Worm (Caenorhabditis elegans): ENCODE results near the gene hmp-1.

hmp-1 gene

DNA sequence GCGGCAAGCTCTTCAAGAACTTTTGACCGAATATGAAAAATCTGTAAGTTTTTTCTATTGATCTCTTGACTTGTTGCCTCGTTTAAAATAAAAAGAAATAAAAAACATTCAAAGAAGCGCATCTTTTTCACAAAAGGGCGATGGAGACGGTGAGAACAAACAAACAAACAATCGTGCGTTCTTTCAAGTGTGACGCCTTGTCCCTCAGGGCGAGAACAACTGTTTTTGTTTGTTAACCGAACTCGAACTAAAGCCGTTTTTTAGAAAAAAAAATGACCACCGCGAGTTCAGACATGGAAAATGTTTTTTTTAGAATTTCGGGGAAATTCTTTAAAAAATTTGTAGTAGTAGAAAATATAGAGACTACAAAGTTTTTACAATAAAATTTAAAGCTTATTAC lies 1.3 kb downstream of the hmp-1 start:
- TF ChIP-seq egl-27 (tag; optimal IDR thresholded peaks at IDR 0.05) (no peak), ets-5 (GFP tag; IDR thresholded peaks at IDR 0.05) (no peak)

DNA sequence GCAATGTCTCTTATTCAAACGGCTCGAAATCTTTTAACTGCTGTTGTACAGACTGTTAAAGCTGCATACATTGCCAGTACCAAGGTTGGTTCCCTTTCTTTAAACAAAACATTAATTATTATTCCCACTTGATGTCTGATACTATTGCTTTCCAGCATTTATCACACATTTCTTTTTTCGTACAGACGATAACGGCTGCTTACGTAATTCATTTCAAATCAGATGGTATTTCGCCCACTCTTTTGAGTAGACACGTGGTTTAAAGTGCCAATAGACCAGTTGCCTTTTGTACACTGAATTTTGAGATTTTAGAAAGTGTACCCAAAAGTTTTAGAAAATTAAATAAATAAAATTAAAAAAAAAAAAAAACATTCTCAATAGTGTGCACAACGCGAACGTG lies 3.7 kb downstream of the hmp-1 start:
- TF ChIP-seq nhr-20 (tag; optimal IDR thresholded peaks at IDR 0.05) (peak; percentile 17), vab-15 (tag; optimal IDR thresholded peaks at IDR 0.05) (no peak), elt-2 (tag; optimal IDR thresholded peaks at IDR 0.05) (peak; percentile 72), C16A3.4 (tag; optimal IDR thresholded peaks at IDR 0.05) (no peak), lin-35 (GFP tag; optimal IDR thresholded peaks at IDR 0.05) (peak in 1 of 2 experiments; percentile 53), tlp-1 (tag; optimal IDR thresholded peaks at IDR 0.05) (no peak), C04F5.9 (tag; optimal IDR thresholded peaks at IDR 0.05) (no peak), jun-1 (tag; optimal IDR thresholded peaks at IDR 0.05) (no peak), alr-1 (tag; optimal IDR thresholded peaks at IDR 0.05; ENCODE audit: borderline replicate concordance) (no peak), skn-1 (tag; optimal IDR thresholded peaks at IDR 0.05) (no peak)

DNA sequence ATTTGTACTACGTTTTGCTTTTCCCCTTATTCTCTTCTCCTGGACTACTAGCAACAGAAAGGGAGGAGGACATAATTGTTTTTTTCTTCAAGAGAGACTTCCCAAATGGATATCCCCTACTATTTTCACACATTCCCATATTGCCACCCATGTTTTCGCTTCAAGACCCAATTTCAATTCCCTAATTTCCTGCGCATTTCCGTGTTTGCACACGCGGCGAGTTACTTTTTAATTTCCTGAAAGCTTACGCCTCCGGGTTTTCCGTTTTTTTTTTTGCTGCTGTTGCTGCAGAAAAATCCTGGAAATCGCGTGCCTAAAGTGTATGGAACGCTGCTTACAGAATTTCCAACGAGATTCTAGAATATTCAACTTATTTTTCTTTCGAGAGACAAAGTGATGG lies 6.6 kb downstream of the hmp-1 start:
- peak; percentile 24 for TF ChIP-seq lin-14 (GFP tag; optimal IDR thresholded peaks at IDR 0.05)
- TF ChIP-seq fkh-8 (tag; optimal IDR thresholded peaks at IDR 0.05): peak; percentile 60
- no peak for TF ChIP-seq unc-98 (GFP tag; IDR thresholded peaks at IDR 0.05)
- TF ChIP-seq efl-1 (optimal IDR thresholded peaks at IDR 0.05): no peak
- peak in 1 of 2 experiments; percentile 83 for TF ChIP-seq efl-1 (GFP tag; optimal IDR thresholded peaks at IDR 0.05 in 1 of 2)
- peak; percentile 34 for TF ChIP-seq nhr-47 (tag; optimal IDR thresholded peaks at IDR 0.05)
- no peak for TF ChIP-seq pag-3 (tag; optimal IDR thresholded peaks at IDR 0.05; ENCODE audit: borderline replicate concordance, insufficient read depth)

DNA sequence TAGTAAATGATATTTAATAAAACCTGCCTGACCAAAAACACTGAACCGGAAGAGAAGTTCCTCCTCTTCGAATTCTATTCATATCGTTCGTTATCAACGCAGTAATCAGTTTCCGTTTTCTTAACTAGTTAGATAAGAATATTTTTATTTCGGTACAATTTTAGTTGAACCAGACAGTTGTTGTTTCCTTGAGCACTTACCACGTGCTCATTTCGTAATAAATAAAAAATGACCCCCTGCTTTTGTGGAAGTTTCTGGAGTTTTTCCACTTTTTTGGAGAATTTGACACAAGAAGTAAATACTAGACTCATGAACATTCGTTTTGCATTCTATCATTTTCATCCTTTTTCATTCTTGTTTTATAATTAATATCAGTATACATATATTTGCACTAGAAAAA lies 8.1 kb downstream of the hmp-1 start:
- TF ChIP-seq skn-1 (tag; optimal IDR thresholded peaks at IDR 0.05): peak; percentile 30
- peak in 1 of 2 experiments; percentile 5 for TF ChIP-seq lin-35 (GFP tag; optimal IDR thresholded peaks at IDR 0.05)
- peak; percentile 23 for TF ChIP-seq unc-86 (tag; optimal IDR thresholded peaks at IDR 0.05)
- TF ChIP-seq lsy-2 (tag; optimal IDR thresholded peaks at IDR 0.05): no peak
- peak; percentile 40 for TF ChIP-seq lin-14 (GFP tag; optimal IDR thresholded peaks at IDR 0.05)
- TF ChIP-seq snu-23 (GFP tag; optimal IDR thresholded peaks at IDR 0.05): no peak
- peak; percentile 28 for TF ChIP-seq nhr-71 (tag; optimal IDR thresholded peaks at IDR 0.05)

DNA sequence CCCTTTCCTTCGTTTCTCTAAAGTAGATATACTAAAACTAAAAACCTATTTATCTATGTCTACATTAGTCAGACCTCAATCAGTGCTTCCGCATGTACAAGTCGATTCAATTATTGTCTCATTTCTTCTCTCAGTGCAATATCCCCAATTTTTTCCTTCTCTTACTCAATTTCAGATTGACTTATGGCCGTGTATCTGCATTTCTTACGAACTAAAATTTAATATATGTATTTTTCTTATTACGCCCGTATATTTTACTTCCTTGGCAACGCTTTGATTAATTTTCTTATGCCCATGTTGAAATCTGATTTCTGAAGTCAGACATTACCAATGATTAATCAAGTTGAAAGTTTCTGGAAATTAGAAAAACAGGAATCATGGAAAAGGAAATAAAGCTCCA lies 9.2 kb downstream of the hmp-1 start:
- TF ChIP-seq lsy-2 (tag; optimal IDR thresholded peaks at IDR 0.05): peak; percentile 1 to 20
- peak; percentile 29 for TF ChIP-seq swsn-7 (tag; optimal IDR thresholded peaks at IDR 0.05)
- peak; percentile 54 for TF ChIP-seq nhr-237 (tag; optimal IDR thresholded peaks at IDR 0.05)
- TF ChIP-seq nhr-71 (tag; optimal IDR thresholded peaks at IDR 0.05): peak; percentile 64
- TF ChIP-seq fkh-8 (tag; optimal IDR thresholded peaks at IDR 0.05): peak; percentile 82
- peak; percentile 27 for TF ChIP-seq tbx-2 (tag; optimal IDR thresholded peaks at IDR 0.05)
- no peak for TF ChIP-seq C34B4.2 (tag; optimal IDR thresholded peaks at IDR 0.05)
- TF ChIP-seq nhr-20 (tag; optimal IDR thresholded peaks at IDR 0.05): peak; percentile 20
- TF ChIP-seq nhr-11 (tag; optimal IDR thresholded peaks at IDR 0.05): peak; percentile 54
- peak; percentile 75 for TF ChIP-seq lin-14 (GFP tag; optimal IDR thresholded peaks at IDR 0.05)
- TF ChIP-seq nhr-47 (tag; optimal IDR thresholded peaks at IDR 0.05): peak; percentile 60
- no peak for TF ChIP-seq unc-98 (GFP tag; IDR thresholded peaks at IDR 0.05)
- no peak for TF ChIP-seq rnt-1 (tag; optimal IDR thresholded peaks at IDR 0.05)

DNA sequence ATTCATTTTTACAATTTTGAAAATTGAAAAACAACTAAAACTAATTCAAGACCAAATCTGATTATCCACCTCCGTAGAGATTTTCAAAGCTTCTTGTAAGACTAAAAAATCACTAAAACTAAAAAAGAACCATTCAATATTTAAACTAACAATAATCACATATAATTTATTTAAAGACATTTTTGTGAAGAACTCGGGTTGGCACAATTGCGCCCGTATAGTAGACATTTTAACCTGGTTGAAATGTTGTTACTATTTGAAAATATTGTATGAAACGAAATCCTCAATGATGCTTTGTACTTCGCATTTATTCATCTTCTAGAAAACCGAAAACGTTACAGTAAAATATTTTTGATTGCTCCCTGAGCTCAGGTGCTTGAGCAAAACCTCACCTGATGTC lies 10.4 kb downstream of the hmp-1 start:
- TF ChIP-seq nhr-12 (tag; optimal IDR thresholded peaks at IDR 0.05) (no peak), ceh-88 (GFP tag; IDR thresholded peaks at IDR 0.05) (no peak), alr-1 (tag; optimal IDR thresholded peaks at IDR 0.05; ENCODE audit: borderline replicate concordance) (no peak), dpl-1 (GFP tag; optimal IDR thresholded peaks at IDR 0.05) (no peak), ces-1 (GFP tag; optimal IDR thresholded peaks at IDR 0.05) (no peak)

Measured in whole organism, L1 larva.